Fruit fly (Drosophila melanogaster): ENCODE data around the gene wts.

The wts gene

DNA sequence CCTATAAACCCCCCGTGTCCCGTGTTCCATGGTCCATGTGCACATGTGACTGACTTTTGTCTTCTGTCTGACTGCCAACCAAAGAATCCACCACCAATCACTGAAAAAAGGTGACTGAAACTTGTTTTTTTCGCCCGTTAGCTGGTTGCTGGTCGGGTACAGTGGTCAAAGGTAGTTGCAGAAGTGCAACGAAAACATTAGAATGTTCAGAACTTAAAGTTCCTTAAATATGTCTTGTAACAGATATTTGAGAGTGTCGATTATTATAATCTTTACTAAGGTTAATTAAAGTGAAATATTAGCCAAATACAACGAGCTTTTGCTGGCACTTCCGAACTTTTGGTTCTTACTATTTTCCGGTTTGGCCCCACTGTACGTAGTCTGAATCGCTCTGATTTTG, 45.3 kb downstream of the wts start (continued):
- TF ChIP-seq CG34376 (GFP tag; optimal IDR thresholded peaks at IDR 0.05) (no peak), Hr51 (GFP tag; optimal IDR thresholded peaks at IDR 0.05) (peak in 1 of 2 experiments; percentile 62), CG17359 (tag; optimal IDR thresholded peaks at IDR 0.05) (peak; percentile 55), eve (GFP tag; optimal IDR thresholded peaks at IDR 0.05) (peak in 1 of 2 experiments; percentile 70), H15 (GFP tag; IDR thresholded peaks at IDR 0.05) (no peak), HHEX (GFP tag; optimal IDR thresholded peaks at IDR 0.05) (peak; percentile 10), Poxn (GFP tag; IDR thresholded peaks at IDR 0.05) (no peak), ap (GFP tag; IDR thresholded peaks at IDR 0.05) (no peak), ttk (GFP tag; IDR thresholded peaks at IDR 0.05) (0 out of 2 replicates have a peak, but pooled peaks have one; percentile 44), Optix (GFP tag; IDR thresholded peaks at IDR 0.05) (peak; percentile 57; the same call in 1 of the 3 replicates), slbo (GFP tag; IDR thresholded peaks at IDR 0.05) (peak; percentile 7; the same call in 1 of the 2 replicates), ase (GFP tag; IDR thresholded peaks at IDR 0.05) (no peak), CG17328 (GFP tag; IDR thresholded peaks at IDR 0.05) (peak; percentile 67), CG18619 (GFP tag; optimal IDR thresholded peaks at IDR 0.05) (no peak), aop (GFP tag; IDR thresholded peaks at IDR 0.05) (no peak), CG4820 (GFP tag; optimal IDR thresholded peaks at IDR 0.05) (peak; percentile 40), CG11723 (GFP tag; optimal IDR thresholded peaks at IDR 0.05) (peak; percentile 13), knrl (GFP tag; IDR thresholded peaks at IDR 0.05; ENCODE audit: partially characterized antibody) (no peak; the same call in 2 of the 3 replicates), Dref (GFP tag; IDR thresholded peaks at IDR 0.05) (no peak), Taf1 (GFP tag; IDR thresholded peaks at IDR 0.05) (no peak), tin (GFP tag; optimal IDR thresholded peaks at IDR 0.05) (peak; percentile 58), HmgZ (tag; optimal IDR thresholded peaks at IDR 0.05) (peak; percentile 9), wor (GFP tag; IDR thresholded peaks at IDR 0.05) (no peak), sqz (GFP tag; optimal IDR thresholded peaks at IDR 0.05) (peak; percentile 49), Oli (tag; optimal IDR thresholded peaks at IDR 0.05) (peak; percentile 50), ftz-f1 (GFP tag; optimal IDR thresholded peaks at IDR 0.05) (no peak), kay (GFP tag; optimal IDR thresholded peaks at IDR 0.05) (no peak), CG15073 (GFP tag; optimal IDR thresholded peaks at IDR 0.05) (no peak), CG8478 (optimal IDR thresholded peaks at IDR 0.05) (no peak), nmo (GFP tag; optimal IDR thresholded peaks at IDR 0.05) (peak; percentile 63), lbe (GFP tag; optimal IDR thresholded peaks at IDR 0.05) (peak; percentile 22), Pdp1 (GFP tag; optimal IDR thresholded peaks at IDR 0.05) (peak; percentile 29 to 54), nom (GFP tag; optimal IDR thresholded peaks at IDR 0.05) (no peak), Opbp (GFP tag; IDR thresholded peaks at IDR 0.05; ENCODE audit: partially characterized antibody) (no peak), CG11695 (GFP tag; IDR thresholded peaks at IDR 0.05) (0 out of 3 replicates have a peak, but pooled peaks have one; percentile 47), CG18764 (GFP tag; optimal IDR thresholded peaks at IDR 0.05) (no peak), CG16779 (GFP tag; IDR thresholded peaks at IDR 0.05) (no peak), Elba2 (GFP tag; optimal IDR thresholded peaks at IDR 0.05) (no peak), CG18476 (GFP tag; optimal IDR thresholded peaks at IDR 0.05) (peak; percentile 51), CG33557 (GFP tag; optimal IDR thresholded peaks at IDR 0.05) (peak; percentile 67), fd102C (GFP tag; optimal IDR thresholded peaks at IDR 0.05) (no peak), CG42726 (GFP tag; IDR thresholded peaks at IDR 0.05; ENCODE audit: partially characterized antibody) (no peak), CG11085 (GFP tag; IDR thresholded peaks at IDR 0.05) (no peak), CG2889 (GFP tag; IDR thresholded peaks at IDR 0.05) (no peak), E2f1 (GFP tag; IDR thresholded peaks at IDR 0.05) (peak; percentile 53), CG17568 (GFP tag; optimal IDR thresholded peaks at IDR 0.05) (no peak), CG9817 (tag; optimal IDR thresholded peaks at IDR 0.05) (no peak), CG10274 (GFP tag; optimal IDR thresholded peaks at IDR 0.05) (no peak), sens (GFP tag) (peak; percentile 95), luna (GFP tag; optimal IDR thresholded peaks at IDR 0.05) (no peak), Lhr (GFP tag; optimal IDR thresholded peaks at IDR 0.05) (peak; percentile 14)

All from whole organism, embryonic.